Fruit fly (Drosophila melanogaster) whole organism, prepupa: ENCODE results near the gene drm.
A peak's percentile ranks its signal among the peaks of the same experiment; 100 is the strongest.

Experiments
- CG6276 ChIP-seq: fragments of 200-800 bp; sonication (Bioruptor generic); optimal IDR thresholded peaks from 2 replicates; lab custom pipeline; 2017; ENCODE audit warnings: missing biosample characterization, mild to moderate bottlenecking, missing genetic modification characterization
- CG6808 ChIP-seq: fragments of 200-800 bp; sonication (Bioruptor generic); optimal IDR thresholded peaks from 3 replicates; lab custom pipeline; 2017; ENCODE audit warnings: missing biosample characterization, missing genetic modification characterization, mild to moderate bottlenecking, moderate library complexity, missing genetic modification reagents
- CG6854 ChIP-seq: fragments of 200-800 bp; sonication (Bioruptor generic); optimal IDR thresholded peaks from 2 replicates; lab custom pipeline; 2017; ENCODE audit warnings: missing biosample characterization, mild to moderate bottlenecking, missing genetic modification characterization
- CG8319 ChIP-seq: fragments of 200-800 bp; sonication (Bioruptor generic); optimal IDR thresholded peaks from 3 replicates; lab custom pipeline; 2016; ENCODE audit warnings: missing biosample characterization, missing genetic modification characterization
- Met ChIP-seq: fragments of 200-800 bp; sonication (Bioruptor generic); optimal IDR thresholded peaks from 3 replicates; lab custom pipeline; 2016; ENCODE audit warnings: missing biosample characterization, missing genetic modification characterization
- fd59A ChIP-seq: fragments of 200-800 bp; sonication (Bioruptor generic); optimal IDR thresholded peaks from 2 replicates; lab custom pipeline; 2017; ENCODE audit warnings: missing biosample characterization, mild to moderate bottlenecking, missing genetic modification characterization, missing genetic modification reagents

DNA sequence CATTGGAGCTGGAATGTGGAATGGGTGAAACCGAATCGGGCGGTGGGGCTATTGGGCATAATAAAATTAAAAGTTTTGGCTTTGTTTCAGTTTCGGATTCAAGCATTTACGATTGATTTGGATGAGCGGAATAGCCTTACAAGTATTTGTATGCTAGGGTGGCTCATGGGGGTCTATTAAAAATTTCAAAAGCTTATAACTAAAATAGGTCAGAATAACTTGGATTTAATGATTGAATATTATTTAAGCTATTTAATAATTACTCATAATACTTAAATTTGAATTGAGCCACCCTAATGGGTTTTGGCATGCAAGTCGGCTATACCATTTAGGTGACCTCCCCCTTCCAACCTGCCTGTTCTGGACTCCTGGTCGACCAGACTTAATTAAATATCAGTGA, 20.6 kb downstream of the drm start:
- TF ChIP-seq CG6808 (GFP tag; lab: Kevin White, UChicago) = no peak
- TF ChIP-seq CG6276 = no peak
- TF ChIP-seq Met (GFP tag; lab: Kevin White, UChicago) = peak; percentile 55
- no peak for TF ChIP-seq CG6854
- TF ChIP-seq fd59A (GFP tag; lab: Kevin White, UChicago) = peak; percentile 6
- no peak for TF ChIP-seq CG8319 (GFP tag; lab: Kevin White, UChicago)
